Fruit fly (Drosophila melanogaster): ENCODE data around the gene CG9154.

Gene CG9154

DNA sequence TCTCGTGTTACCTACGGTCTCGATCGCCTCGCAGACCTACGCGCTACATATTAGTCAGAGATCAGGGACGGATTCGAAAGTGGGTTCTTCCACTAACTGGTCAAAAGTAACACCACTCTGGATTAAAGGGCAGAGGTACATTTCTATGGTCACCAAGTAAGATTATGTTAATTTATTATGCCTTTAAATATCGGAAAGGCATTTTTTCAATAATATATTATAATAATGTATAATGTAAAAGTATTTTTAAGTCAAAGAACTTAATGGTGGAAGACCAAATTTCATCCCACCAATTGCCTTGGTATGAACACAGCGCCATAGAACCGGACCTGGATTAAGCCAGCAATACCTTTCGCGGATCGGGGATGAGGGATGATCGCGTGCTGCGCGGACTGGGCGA lies 47.7 kb downstream of the CG9154 start:
- TF ChIP-seq CG9705 (GFP tag; optimal IDR thresholded peaks at IDR 0.05): peak; percentile 63
- no peak for TF ChIP-seq Dif (GFP tag; optimal IDR thresholded peaks at IDR 0.05; ENCODE audit: partially characterized antibody)
- TF ChIP-seq GATAd (GFP tag; optimal IDR thresholded peaks at IDR 0.05): no peak
- TF ChIP-seq fru (GFP tag; optimal IDR thresholded peaks at IDR 0.05): peak; percentile 72
- TF ChIP-seq OdsH (GFP tag; optimal IDR thresholded peaks at IDR 0.05): peak; percentile 25
- TF ChIP-seq dl (GFP tag; optimal IDR thresholded peaks at IDR 0.05; ENCODE audit: insufficient read depth in 1 of 2, partially characterized antibody in 2 of 2): no peak
- TF ChIP-seq Dfd (GFP tag; optimal IDR thresholded peaks at IDR 0.05): no peak
- TF ChIP-seq CrebA (GFP tag; optimal IDR thresholded peaks at IDR 0.05; ENCODE audit: borderline replicate concordance): no peak
- peak; percentile 74 for TF ChIP-seq h (GFP tag; optimal IDR thresholded peaks at IDR 0.05)
- peak; percentile 10 for TF ChIP-seq ey (GFP tag; optimal IDR thresholded peaks at IDR 0.05)
- no peak for TF ChIP-seq Jra (GFP tag; optimal IDR thresholded peaks at IDR 0.05)
- no peak for TF ChIP-seq Hr83 (GFP tag; optimal IDR thresholded peaks at IDR 0.05; ENCODE audit: poor library complexity, severe bottlenecking)
- peak; percentile 57 for TF ChIP-seq rgr (GFP tag; optimal IDR thresholded peaks at IDR 0.05)
- no peak for TF ChIP-seq Hr78 (GFP tag; optimal IDR thresholded peaks at IDR 0.05)
- peak; percentile 55 for TF ChIP-seq Sp1 (GFP tag; optimal IDR thresholded peaks at IDR 0.05)
- TF ChIP-seq foxo (GFP tag; optimal IDR thresholded peaks at IDR 0.05): peak in 1 of 2 experiments; percentile 83
- TF ChIP-seq CG32264 (GFP tag; optimal IDR thresholded peaks at IDR 0.05): no peak
- no peak for TF ChIP-seq N (GFP tag; optimal IDR thresholded peaks at IDR 0.05)
- peak; percentile 58 for TF ChIP-seq psq (GFP tag; optimal IDR thresholded peaks at IDR 0.05)
- no peak for TF ChIP-seq Hnf4 (GFP tag; optimal IDR thresholded peaks at IDR 0.05)
- TF ChIP-seq sage (GFP tag; optimal IDR thresholded peaks at IDR 0.05): peak; percentile 15
- TF ChIP-seq dmrt93B (GFP tag; optimal IDR thresholded peaks at IDR 0.05): peak; percentile 73
- TF ChIP-seq HLH106 (tag; optimal IDR thresholded peaks at IDR 0.05): peak; percentile 81
- no peak for TF ChIP-seq jim (GFP tag; optimal IDR thresholded peaks at IDR 0.05)
- TF ChIP-seq usp (GFP tag; optimal IDR thresholded peaks at IDR 0.05): no peak
- TF ChIP-seq Mio (GFP tag; optimal IDR thresholded peaks at IDR 0.05): no peak
- no peak for TF ChIP-seq lola (GFP tag; optimal IDR thresholded peaks at IDR 0.05)
- TF ChIP-seq Rel (GFP tag; optimal IDR thresholded peaks at IDR 0.05): no peak
- TF ChIP-seq Rel (tag; optimal IDR thresholded peaks at IDR 0.05): no peak
- no peak for TF ChIP-seq pan (optimal IDR thresholded peaks at IDR 0.05)
- no peak for TF ChIP-seq woc (GFP tag; optimal IDR thresholded peaks at IDR 0.05)
- TF ChIP-seq dsf (GFP tag; optimal IDR thresholded peaks at IDR 0.05; ENCODE audit: borderline replicate concordance): no peak
- TF ChIP-seq br (GFP tag; optimal IDR thresholded peaks at IDR 0.05): no peak
- no peak for TF ChIP-seq Abd-B (GFP tag; optimal IDR thresholded peaks at IDR 0.05)
- TF ChIP-seq Myc (optimal IDR thresholded peaks at IDR 0.05): no peak
- TF ChIP-seq Vsx2 (GFP tag; optimal IDR thresholded peaks at IDR 0.05; ENCODE audit: partially characterized antibody): no peak
- no peak for TF ChIP-seq sv (GFP tag; optimal IDR thresholded peaks at IDR 0.05)
- no peak for TF ChIP-seq tai (GFP tag; optimal IDR thresholded peaks at IDR 0.05)
- TF ChIP-seq brk (GFP tag; optimal IDR thresholded peaks at IDR 0.05): no peak

dm6 chr2L:6020535-6020934 lies 50.0 kb downstream of the CG9154 start, which contains the start of gene CG13996:
Gene CG13996 (plus strand): TSS chr2L:6020835.
- no peak for TF ChIP-seq Hr83 (GFP tag; optimal IDR thresholded peaks at IDR 0.05; ENCODE audit: poor library complexity, severe bottlenecking)
- no peak for TF ChIP-seq jim (GFP tag; optimal IDR thresholded peaks at IDR 0.05)
- no peak for TF ChIP-seq dl (GFP tag; optimal IDR thresholded peaks at IDR 0.05; ENCODE audit: insufficient read depth in 1 of 2, partially characterized antibody in 2 of 2)

Data from whole organism, wandering third instar larva.